Worm (Caenorhabditis elegans) whole organism, young adult: Measurements from ENCODE around the gene pqn-2.

ENCODE experiments used
- ZK185.1 ChIP-seq: sonication (generic microtip); optimal IDR thresholded peaks from 2 replicates; lab custom pipeline; 2016; ENCODE audit warnings: mild to moderate bottlenecking, missing genetic modification characterization, missing compliant biosample characterization; ENCODE audit not compliant: poor library complexity, severe bottlenecking
- ama-1 ChIP-seq, 3 experiments: fragments of 150-350 bp in 1 of 3; sonication (generic microtip) in 2 of 3; optimal IDR thresholded peaks; 2 replicates each; lab custom pipeline; 2014 to 2018; ENCODE audit warnings: missing biosample characterization in 2 of 3, missing genetic modification characterization in 2 of 3, missing genetic modification reagents in 2 of 3
- ceh-79 ChIP-seq: sonication (generic microtip); optimal IDR thresholded peaks from 2 replicates; lab custom pipeline; 2017; ENCODE audit warnings: mild to moderate bottlenecking, missing genetic modification characterization, missing compliant biosample characterization
- dpff-1 ChIP-seq: sonication (generic microtip); optimal IDR thresholded peaks from 2 replicates; lab custom pipeline; 2017; ENCODE audit warnings: mild to moderate bottlenecking, missing genetic modification characterization, missing compliant biosample characterization
- gei-17 ChIP-seq: fragments of 200-800 bp; sonication (Bioruptor generic); optimal IDR thresholded peaks from 2 replicates; lab custom pipeline; 2018; ENCODE audit warnings: mild to moderate bottlenecking, missing genetic modification characterization, missing compliant biosample characterization
- hlh-26 ChIP-seq: fragments of 200-800 bp; sonication (Bioruptor generic); conservative IDR thresholded peaks from 2 replicates; pipeline ENCODE4 v1.3.6; 2022; ENCODE audit warnings: missing genetic modification reagents, missing genetic modification characterization, missing compliant biosample characterization
- repo-1 ChIP-seq: sonication (generic microtip); optimal IDR thresholded peaks from 2 replicates; lab custom pipeline; 2017; ENCODE audit warnings: mild to moderate bottlenecking, missing genetic modification characterization, missing compliant biosample characterization
- snpc-1.1 ChIP-seq: sonication (generic microtip); optimal IDR thresholded peaks from 2 replicates; lab custom pipeline; 2017; ENCODE audit warnings: missing genetic modification characterization, mild to moderate bottlenecking, missing compliant biosample characterization, antibody characterized with exemption, moderate library complexity, missing genotype, missing genetic modification reagents; ENCODE audit not compliant: insufficient read depth
- snpc-4 ChIP-seq, 5 experiments: fragments of 150-350 bp in 1 of 5; sonication (generic microtip) in 4 of 5; optimal IDR thresholded peaks; 2 replicates each; lab custom pipeline; 2014 to 2018; ENCODE audit warnings: missing genetic modification characterization in 5 of 5, missing biosample characterization in 3 of 5, antibody characterized with exemption in 2 of 5, mild to moderate bottlenecking in 2 of 5, missing compliant biosample characterization in 2 of 5, missing genotype in 2 of 5, moderate library complexity in 2 of 5, missing genetic modification reagents in 1 of 5

DNA sequence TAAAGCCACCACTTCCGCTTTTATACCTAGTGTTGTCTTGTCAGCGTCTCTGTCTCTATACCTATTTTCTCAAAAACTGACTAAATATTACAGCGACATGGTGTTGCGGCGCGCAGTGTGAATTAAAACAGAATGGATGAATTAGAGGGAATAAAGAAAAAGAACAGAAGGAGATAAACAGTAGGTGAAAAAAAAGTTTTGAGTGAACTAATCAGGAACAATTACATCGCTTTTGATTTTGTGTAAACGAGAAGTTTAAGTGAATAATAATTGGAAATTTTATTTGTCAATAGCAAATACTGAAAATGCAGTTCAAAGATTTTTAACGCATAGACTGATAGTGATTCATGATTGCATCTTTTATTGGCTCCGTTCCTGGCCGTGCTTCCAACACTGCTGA is 42.9 kb downstream of the pqn-2 start, which contains the start of gene col-12:
- TF ChIP-seq ZK185.1 (tag; lab: Kevin White, UChicago), result no peak
- no peak for TF ChIP-seq ama-1 (optimal IDR thresholded peaks at IDR 0.05; lab: Kevin White, UChicago)
- TF ChIP-seq ama-1 (GFP tag; optimal IDR thresholded peaks at IDR 0.05; lab: Kevin White, UChicago), result no peak
- no peak for TF ChIP-seq snpc-1.1
- TF ChIP-seq dpff-1 (tag; lab: Kevin White, UChicago), result no peak
- no peak for TF ChIP-seq hlh-26 (GFP tag; lab: Robert Waterston, UW)
- TF ChIP-seq snpc-4 (GFP tag; optimal IDR thresholded peaks at IDR 0.05; lab: Kevin White, UChicago), result no peak
- TF ChIP-seq snpc-4 (tag; optimal IDR thresholded peaks at IDR 0.05; lab: Kevin White, UChicago), result no peak
- no peak for TF ChIP-seq gei-17
- no peak for TF ChIP-seq repo-1
- no peak for TF ChIP-seq ceh-79 (tag; lab: Kevin White, UChicago)
